Fruit fly (Drosophila melanogaster) whole organism, prepupa: ENCODE results near the gene CG14054.

Experiments used
- CG10631 ChIP-seq: fragments of 200-800 bp; sonication (Bioruptor generic); optimal IDR thresholded peaks from 2 replicates; lab custom pipeline; 2016; ENCODE audit warnings: missing biosample characterization, missing genetic modification characterization
- CG31627 ChIP-seq: fragments of 200-800 bp; sonication (Bioruptor generic); optimal IDR thresholded peaks from 3 replicates; lab custom pipeline; 2016; ENCODE audit warnings: missing biosample characterization, missing genetic modification characterization
- CG6163 ChIP-seq: fragments of 200-800 bp; sonication (Bioruptor generic); IDR thresholded peaks from 3 replicates; pipeline ENCODE4 v1.3.6; 2022; ENCODE audit warnings: missing biosample characterization, missing genetic modification characterization
- acj6 ChIP-seq: fragments of 200-800 bp; sonication (Bioruptor generic); optimal IDR thresholded peaks from 3 replicates; lab custom pipeline; 2016; ENCODE audit warnings: missing biosample characterization, missing genetic modification characterization
- spab ChIP-seq: fragments of 200-800 bp; sonication (Bioruptor generic); optimal IDR thresholded peaks from 2 replicates; lab custom pipeline; 2017; ENCODE audit warnings: missing biosample characterization, mild to moderate bottlenecking, missing genetic modification characterization, missing genetic modification reagents
- ss ChIP-seq, 2 experiments: fragments of 200-800 bp; sonication (Bioruptor generic); optimal IDR thresholded peaks; 2 replicates in 1 of 2; 3 replicates in 1 of 2; lab custom pipeline; 2017 to 2018; ENCODE audit warnings: mild to moderate bottlenecking in 2 of 2, missing biosample characterization in 2 of 2, missing genetic modification characterization in 2 of 2, moderate library complexity in 1 of 2

- no peak for TF ChIP-seq spab (GFP tag; lab: Kevin White, UChicago)
- no peak for TF ChIP-seq CG10631 (GFP tag; lab: Kevin White, UChicago)
- TF ChIP-seq CG31627, result no peak
- TF ChIP-seq acj6 (GFP tag; lab: Kevin White, UChicago), result no peak
- no peak for TF ChIP-seq ss (GFP tag; optimal IDR thresholded peaks at IDR 0.05; lab: Kevin White, UChicago)
- no peak for TF ChIP-seq CG6163
Measured at dm6 chrX:2068292-2068691, 2.1 kb upstream of the CG14054 start, which contains the start of gene CG4194.
